Fruit fly (Drosophila melanogaster): Measurements from ENCODE around the gene Gr39b.
A peak's percentile ranks its signal among the peaks of the same experiment; 100 is the strongest.

Gene Gr39b

DNA sequence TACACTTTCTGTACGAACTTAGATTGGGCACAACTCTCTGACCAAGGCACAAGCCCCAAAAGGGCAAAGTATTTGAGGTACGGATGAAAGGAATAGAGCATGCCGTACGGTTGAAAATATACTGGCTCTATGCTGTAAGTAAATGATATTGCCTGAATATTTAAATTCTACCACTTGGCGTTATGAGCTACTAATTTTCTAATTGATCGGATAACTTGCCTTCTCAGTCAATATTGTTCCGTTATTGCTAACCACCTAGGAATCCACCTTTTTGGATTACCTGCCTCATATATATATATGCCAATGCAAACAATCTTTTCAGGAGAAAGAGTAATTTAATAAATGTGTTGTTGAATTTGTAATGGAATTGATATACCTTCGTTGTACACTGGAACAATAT lies at the start of gene Gr39b:
TSS of gene Gr39b (minus strand) at position 101 of the 400 bp plus-strand sequence.
- no peak for TF ChIP-seq bab1 (GFP tag; optimal IDR thresholded peaks at IDR 0.05)
- TF ChIP-seq CG1620 (GFP tag; optimal IDR thresholded peaks at IDR 0.05): no peak
- no peak for TF ChIP-seq Mnt (GFP tag; optimal IDR thresholded peaks at IDR 0.05)
- no peak for TF ChIP-seq tj (GFP tag; optimal IDR thresholded peaks at IDR 0.05)
- no peak for TF ChIP-seq CG11617 (GFP tag; optimal IDR thresholded peaks at IDR 0.05)
- TF ChIP-seq CG7045 (GFP tag; optimal IDR thresholded peaks at IDR 0.05): no peak
- no peak for TF ChIP-seq Clk (GFP tag; optimal IDR thresholded peaks at IDR 0.05)
- TF ChIP-seq CG12768 (GFP tag; optimal IDR thresholded peaks at IDR 0.05): no peak
- TF ChIP-seq toe (GFP tag; optimal IDR thresholded peaks at IDR 0.05): no peak
- TF ChIP-seq cic (GFP tag; optimal IDR thresholded peaks at IDR 0.05): no peak
- TF ChIP-seq cnc (optimal IDR thresholded peaks at IDR 0.05): no peak
- no peak for TF ChIP-seq CG14711 (tag; optimal IDR thresholded peaks at IDR 0.05)
- TF ChIP-seq kay (GFP tag; ENCODE audit: borderline replicate concordance): no peak
- no peak for TF ChIP-seq CG5204 (GFP tag; optimal IDR thresholded peaks at IDR 0.05)
- TF ChIP-seq CG33017 (tag; optimal IDR thresholded peaks at IDR 0.05): no peak
- no peak for TF ChIP-seq Hr96 (GFP tag; optimal IDR thresholded peaks at IDR 0.05)
- no peak for TF ChIP-seq pad (GFP tag; optimal IDR thresholded peaks at IDR 0.05)

DNA sequence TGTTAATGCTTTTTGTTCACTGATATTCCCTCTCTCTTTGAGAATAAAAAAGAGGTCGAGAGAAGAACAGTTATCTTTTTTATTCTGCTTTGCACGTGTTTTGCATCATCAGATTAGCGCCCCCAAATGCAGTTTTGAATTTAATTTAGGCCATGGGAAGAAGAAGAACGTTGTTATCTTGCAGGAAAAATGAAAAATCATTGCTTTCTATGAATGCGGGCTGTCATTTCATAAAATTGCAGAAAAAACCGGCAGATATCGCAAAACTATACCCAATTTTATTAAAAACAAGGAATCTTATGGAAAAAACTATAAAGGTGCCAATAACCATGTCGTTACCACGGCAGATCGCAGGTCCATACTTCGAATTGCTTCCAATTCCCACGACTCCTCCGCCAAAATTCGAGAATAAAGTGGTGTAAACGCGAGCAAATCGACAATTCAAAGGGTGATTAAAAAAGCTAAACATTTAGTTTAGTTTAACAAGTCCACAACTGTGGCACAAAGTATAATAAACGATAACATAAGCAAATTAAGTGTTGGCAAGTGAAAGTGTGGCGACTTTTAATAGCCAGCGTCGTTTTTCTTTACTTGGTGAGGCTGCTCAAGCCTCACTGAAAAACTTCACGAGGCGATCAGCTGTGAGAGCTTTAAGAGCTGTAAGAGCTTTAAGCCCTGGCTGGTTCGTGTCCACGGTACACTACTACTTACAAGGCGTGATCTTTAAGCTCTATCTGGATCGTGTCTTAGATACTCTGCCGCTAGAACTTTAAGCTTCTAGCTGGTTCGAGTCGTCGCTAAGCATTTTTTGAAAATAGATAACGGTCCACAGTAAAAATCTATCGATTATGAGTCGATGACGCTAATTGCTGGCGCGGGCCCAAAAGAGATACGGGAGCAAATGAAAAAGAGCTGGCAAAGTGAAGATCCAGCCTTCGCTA lies 27.5 kb upstream of the Gr39b start:
- TF ChIP-seq toe (GFP tag; optimal IDR thresholded peaks at IDR 0.05) (no peak), CG14711 (tag; optimal IDR thresholded peaks at IDR 0.05) (no peak), CG7045 (GFP tag; optimal IDR thresholded peaks at IDR 0.05) (no peak), CG11617 (GFP tag; optimal IDR thresholded peaks at IDR 0.05) (no peak), bab1 (GFP tag; optimal IDR thresholded peaks at IDR 0.05) (peak; percentile 54), Crg-1 (GFP tag; optimal IDR thresholded peaks at IDR 0.05) (no peak), Hr96 (GFP tag; optimal IDR thresholded peaks at IDR 0.05) (no peak)

DNA sequence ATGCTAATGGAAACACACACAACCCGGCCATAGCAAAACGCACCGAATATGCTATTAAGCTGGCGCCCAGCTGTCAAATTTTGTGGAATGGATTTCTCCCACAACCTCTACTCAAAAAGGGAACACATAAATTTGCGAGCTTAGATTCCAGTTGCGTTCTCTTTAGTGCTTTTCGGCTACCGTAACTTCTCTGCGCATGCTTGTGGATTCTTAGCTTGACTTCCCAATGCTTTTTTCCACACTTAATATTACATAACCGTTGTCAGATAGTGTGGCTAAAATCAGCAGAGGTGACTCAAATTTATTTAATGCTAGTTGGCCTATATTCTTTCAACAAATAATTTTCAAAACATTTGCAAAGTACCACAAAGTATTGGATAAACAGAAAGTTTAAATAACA lies 11.9 kb upstream of the Gr39b start:
- TF ChIP-seq Mnt (GFP tag; optimal IDR thresholded peaks at IDR 0.05) (no peak), tj (GFP tag; optimal IDR thresholded peaks at IDR 0.05) (no peak), kay (GFP tag; ENCODE audit: borderline replicate concordance) (no peak), Hr96 (GFP tag; optimal IDR thresholded peaks at IDR 0.05) (no peak), CG1620 (GFP tag; optimal IDR thresholded peaks at IDR 0.05) (no peak)

DNA sequence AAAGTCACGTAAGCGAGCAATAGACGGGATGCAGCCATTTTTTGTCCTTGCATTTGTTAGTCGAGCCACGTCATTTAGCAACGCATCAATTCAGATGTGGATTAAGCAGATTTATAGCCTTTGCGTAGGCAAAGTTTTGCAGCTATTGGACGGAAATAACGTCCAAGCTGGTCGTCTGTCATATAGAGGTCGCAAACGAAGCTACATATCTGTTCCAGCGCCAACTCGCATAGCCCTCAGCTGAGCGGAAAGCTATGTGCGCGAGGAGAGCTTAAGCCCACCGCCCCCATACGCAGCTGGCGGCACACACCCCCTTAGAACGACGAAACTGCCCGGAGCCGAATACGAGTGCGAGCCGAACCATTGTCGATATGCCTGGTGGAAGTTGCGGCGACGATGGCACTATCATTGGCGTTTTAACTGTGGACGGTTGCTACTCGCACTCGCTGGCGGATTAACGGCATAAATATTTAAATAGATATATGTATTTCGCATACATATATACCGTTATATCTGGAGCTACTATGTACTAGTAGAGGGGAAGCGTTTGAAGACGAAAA lies 10.4 kb upstream of the Gr39b start, which contains the start of gene nrv3:
TSS of gene nrv3 (plus strand) at position 211 of the 560 bp plus-strand sequence.
- no peak for TF ChIP-seq Crg-1 (GFP tag; optimal IDR thresholded peaks at IDR 0.05)
- no peak for TF ChIP-seq tj (GFP tag; optimal IDR thresholded peaks at IDR 0.05)
- no peak for TF ChIP-seq Mnt (GFP tag; optimal IDR thresholded peaks at IDR 0.05)
- TF ChIP-seq ovo (GFP tag; optimal IDR thresholded peaks at IDR 0.05): peak; percentile 65
- no peak for TF ChIP-seq Hr96 (GFP tag; optimal IDR thresholded peaks at IDR 0.05)
- no peak for TF ChIP-seq CG7045 (GFP tag; optimal IDR thresholded peaks at IDR 0.05)
- TF ChIP-seq Clk (GFP tag; optimal IDR thresholded peaks at IDR 0.05): no peak
- TF ChIP-seq pad (GFP tag; optimal IDR thresholded peaks at IDR 0.05): peak; percentile 19
- TF ChIP-seq CG1620 (GFP tag; optimal IDR thresholded peaks at IDR 0.05): no peak
- TF ChIP-seq CG7101 (tag; optimal IDR thresholded peaks at IDR 0.05): no peak
- no peak for TF ChIP-seq bab1 (GFP tag; optimal IDR thresholded peaks at IDR 0.05)
- TF ChIP-seq CG12768 (GFP tag; optimal IDR thresholded peaks at IDR 0.05): no peak
- TF ChIP-seq toe (GFP tag; optimal IDR thresholded peaks at IDR 0.05): no peak
- no peak for TF ChIP-seq CG14711 (tag; optimal IDR thresholded peaks at IDR 0.05)
- TF ChIP-seq CG33017 (tag; optimal IDR thresholded peaks at IDR 0.05): no peak
- TF ChIP-seq kay (GFP tag; ENCODE audit: borderline replicate concordance): no peak
- TF ChIP-seq CG5204 (GFP tag; optimal IDR thresholded peaks at IDR 0.05): peak; percentile 15
- no peak for TF ChIP-seq cnc (optimal IDR thresholded peaks at IDR 0.05)
- TF ChIP-seq cic (GFP tag; optimal IDR thresholded peaks at IDR 0.05): peak; percentile 25
- TF ChIP-seq CG11617 (GFP tag; optimal IDR thresholded peaks at IDR 0.05): no peak

DNA sequence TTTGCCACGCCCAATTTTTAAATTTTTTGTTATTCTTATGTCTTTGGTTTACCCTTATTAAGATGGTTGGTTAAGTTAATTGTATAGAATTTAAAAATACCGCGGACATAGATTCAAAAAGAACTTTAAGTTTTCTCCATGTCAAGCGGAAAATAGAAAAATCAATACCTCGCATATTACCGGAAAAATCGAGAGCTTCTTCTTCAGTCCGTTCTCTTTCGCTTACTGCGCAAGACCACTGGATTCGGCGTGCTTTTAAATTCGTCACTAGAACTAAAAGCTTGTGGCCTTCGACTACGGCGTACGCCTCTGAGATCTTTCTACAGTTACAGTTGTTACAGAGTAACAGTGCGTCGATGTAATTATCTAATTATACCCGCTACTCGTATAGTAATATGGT lies 8.5 kb upstream of the Gr39b start:
- TF ChIP-seq kay (GFP tag; ENCODE audit: borderline replicate concordance) (no peak), pad (GFP tag; optimal IDR thresholded peaks at IDR 0.05) (no peak), CG12768 (GFP tag; optimal IDR thresholded peaks at IDR 0.05) (no peak), CG1620 (GFP tag; optimal IDR thresholded peaks at IDR 0.05) (no peak), tj (GFP tag; optimal IDR thresholded peaks at IDR 0.05) (no peak), Clk (GFP tag; optimal IDR thresholded peaks at IDR 0.05) (no peak), CG5204 (GFP tag; optimal IDR thresholded peaks at IDR 0.05) (no peak), cnc (optimal IDR thresholded peaks at IDR 0.05) (no peak), cic (GFP tag; optimal IDR thresholded peaks at IDR 0.05) (no peak), bab1 (GFP tag; optimal IDR thresholded peaks at IDR 0.05) (no peak), Hr96 (GFP tag; optimal IDR thresholded peaks at IDR 0.05) (no peak)

DNA sequence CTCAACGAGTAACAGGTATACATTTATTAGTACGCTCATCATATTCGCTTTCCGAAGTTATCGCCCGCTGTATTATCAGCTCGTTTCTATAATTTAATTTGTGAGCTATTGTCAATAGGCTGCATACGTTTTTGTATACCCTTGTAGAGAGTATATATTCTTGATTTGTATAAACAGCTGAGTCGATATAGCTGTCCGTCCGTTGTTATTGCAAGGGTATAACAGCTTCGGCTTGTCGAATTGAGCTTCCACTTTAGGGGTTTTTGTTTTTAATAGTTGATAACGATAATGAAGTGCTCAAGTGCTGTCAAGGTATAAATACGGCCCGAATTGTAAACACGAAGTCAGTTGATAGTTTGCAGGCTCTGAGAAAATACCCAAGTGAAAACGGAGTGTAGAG lies 1.4 kb upstream of the Gr39b start, which contains the start of gene CG8665:
TSS of gene CG8665 (plus strand) at position 342 of the 400 bp plus-strand sequence.
- TF ChIP-seq CG7045 (GFP tag; optimal IDR thresholded peaks at IDR 0.05): peak; percentile 71
- TF ChIP-seq toe (GFP tag; optimal IDR thresholded peaks at IDR 0.05): peak; percentile 45
- no peak for TF ChIP-seq cnc (optimal IDR thresholded peaks at IDR 0.05)
- TF ChIP-seq CG12768 (GFP tag; optimal IDR thresholded peaks at IDR 0.05): peak; percentile 8
- peak; percentile 24 for TF ChIP-seq Mnt (GFP tag; optimal IDR thresholded peaks at IDR 0.05)
- no peak for TF ChIP-seq ovo (GFP tag; optimal IDR thresholded peaks at IDR 0.05)
- peak; percentile 68 for TF ChIP-seq CG33017 (tag; optimal IDR thresholded peaks at IDR 0.05)
- peak; percentile 28 for TF ChIP-seq Clk (GFP tag; optimal IDR thresholded peaks at IDR 0.05)
- TF ChIP-seq tj (GFP tag; optimal IDR thresholded peaks at IDR 0.05): peak; percentile 26
- TF ChIP-seq CG7101 (tag; optimal IDR thresholded peaks at IDR 0.05): peak; percentile 77
- no peak for TF ChIP-seq CG1620 (GFP tag; optimal IDR thresholded peaks at IDR 0.05)
- TF ChIP-seq CG14711 (tag; optimal IDR thresholded peaks at IDR 0.05): peak; percentile 40
- TF ChIP-seq CG11617 (GFP tag; optimal IDR thresholded peaks at IDR 0.05): peak; percentile 44
- TF ChIP-seq bab1 (GFP tag; optimal IDR thresholded peaks at IDR 0.05): no peak
- TF ChIP-seq CG5204 (GFP tag; optimal IDR thresholded peaks at IDR 0.05): peak; percentile 9
- TF ChIP-seq pad (GFP tag; optimal IDR thresholded peaks at IDR 0.05): peak; percentile 13
- TF ChIP-seq kay (GFP tag; ENCODE audit: borderline replicate concordance): peak; percentile 79
- no peak for TF ChIP-seq Crg-1 (GFP tag; optimal IDR thresholded peaks at IDR 0.05)
- TF ChIP-seq cic (GFP tag; optimal IDR thresholded peaks at IDR 0.05): peak; percentile 74
- TF ChIP-seq Hr96 (GFP tag; optimal IDR thresholded peaks at IDR 0.05): peak; percentile 22

Measured in whole organism, adult.